Fruit fly (Drosophila melanogaster): Measurements from ENCODE around the gene dl.

- TF ChIP-seq Sp1 (GFP tag; optimal IDR thresholded peaks at IDR 0.05) (peak; percentile 20), lola (GFP tag; optimal IDR thresholded peaks at IDR 0.05) (no peak), usp (GFP tag; optimal IDR thresholded peaks at IDR 0.05) (no peak), Hnf4 (GFP tag; optimal IDR thresholded peaks at IDR 0.05) (peak; percentile 80), dsf (GFP tag; optimal IDR thresholded peaks at IDR 0.05; ENCODE audit: borderline replicate concordance) (no peak), Mio (GFP tag; optimal IDR thresholded peaks at IDR 0.05) (no peak), GATAd (GFP tag; optimal IDR thresholded peaks at IDR 0.05) (no peak), dmrt93B (GFP tag; optimal IDR thresholded peaks at IDR 0.05) (peak; percentile 30), psq (GFP tag; optimal IDR thresholded peaks at IDR 0.05) (peak; percentile 50), pan (optimal IDR thresholded peaks at IDR 0.05) (no peak), Hr78 (GFP tag; optimal IDR thresholded peaks at IDR 0.05) (no peak)
These were observed 20.5 kb upstream of the dl start for dm6 chr2L:17470630-17471029.
